ENCODE assay signal across 3 fruit fly cellular contexts in the genomic region with DNA sequence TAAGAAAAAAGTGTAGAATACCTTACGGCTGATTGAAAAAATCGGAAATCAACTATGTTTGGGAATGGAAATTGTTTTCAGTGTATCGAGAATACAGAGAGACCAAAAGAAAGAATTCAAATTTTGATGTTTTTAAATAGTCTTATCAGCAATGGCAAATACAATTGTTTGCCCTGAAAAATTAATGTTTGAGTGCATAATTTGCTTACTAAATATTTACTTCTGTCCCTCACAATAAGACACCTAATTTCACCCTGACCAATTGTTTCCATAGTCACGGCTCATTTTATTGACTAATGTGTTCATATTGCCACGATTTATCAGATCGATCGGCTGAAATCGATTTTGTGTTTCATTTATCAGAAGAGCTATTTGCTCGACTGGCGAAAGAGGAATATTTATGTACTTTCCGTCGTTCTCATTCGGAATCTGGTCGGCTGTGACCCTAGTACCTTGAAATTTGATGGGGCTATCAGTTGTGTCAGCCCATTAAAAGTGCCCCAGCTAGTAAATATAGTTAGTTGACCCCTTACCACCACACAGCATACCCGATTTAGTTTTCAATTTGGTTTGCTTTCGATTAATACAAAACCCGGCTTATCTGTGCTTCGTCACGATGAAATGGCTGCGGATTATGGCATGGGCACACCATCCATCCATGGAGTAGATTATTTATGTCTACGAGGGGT.
TF ChIP-seq lines count a peak whose summit lies in the region.

No protein-coding gene starts in this region.

- TF ChIP-seq CTCF in whole organism, embryonic (GFP tag; optimal IDR thresholded peaks at IDR 0.05; lab: Kevin White, UChicago): no peak

TF ChIP-seq in whole organism, embryonic, 481 proteins besides CTCF, POLR2A, EP300 and RAD21 (continues in another document):
- TF ChIP-seq H15 (GFP tag; IDR thresholded peaks at IDR 0.05; lab: Robert Waterston, UW) (no peak), MBD-R2 (GFP tag; IDR thresholded peaks at IDR 0.05; lab: Robert Waterston, UW) (no peak), CG11247 (GFP tag; IDR thresholded peaks at IDR 0.05; lab: Robert Waterston, UW) (no peak), Doc3 (GFP tag; IDR thresholded peaks at IDR 0.05; lab: Robert Waterston, UW; ENCODE audit: partially characterized antibody) (no peak), psq (GFP tag; optimal IDR thresholded peaks at IDR 0.05; lab: Kevin White, UChicago) (no peak), HLH4C (GFP tag; IDR thresholded peaks at IDR 0.05; lab: Robert Waterston, UW; ENCODE audit: partially characterized antibody) (no peak), Scr (GFP tag; IDR thresholded peaks at IDR 0.05; lab: Robert Waterston, UW; ENCODE audit: partially characterized antibody) (no peak), peb (GFP tag; IDR thresholded peaks at IDR 0.05; lab: Robert Waterston, UW) (no peak), Aef1 (GFP tag; IDR thresholded peaks at IDR 0.05; lab: Robert Waterston, UW) (no peak), chm (GFP tag; IDR thresholded peaks at IDR 0.05; lab: Robert Waterston, UW) (no peak), knrl (GFP tag; IDR thresholded peaks at IDR 0.05; lab: Robert Waterston, UW; ENCODE audit: partially characterized antibody) (no peak), salm (tag; optimal IDR thresholded peaks at IDR 0.05; lab: Kevin White, UChicago) (peak; percentile 64), H2.0 (GFP tag; IDR thresholded peaks at IDR 0.05; lab: Robert Waterston, UW) (no peak), Drgx (GFP tag; IDR thresholded peaks at IDR 0.05; lab: Robert Waterston, UW) (no peak), CG7963 (GFP tag; IDR thresholded peaks at IDR 0.05; lab: Robert Waterston, UW; ENCODE audit: partially characterized antibody) (no peak), CG12942 (GFP tag; optimal IDR thresholded peaks at IDR 0.05; lab: Kevin White, UChicago) (no peak), sug (tag; optimal IDR thresholded peaks at IDR 0.05; lab: Kevin White, UChicago) (peak; percentile 45), Atf6 (GFP tag; IDR thresholded peaks at IDR 0.05; lab: Robert Waterston, UW) (no peak), CG2199 (GFP tag; IDR thresholded peaks at IDR 0.05; lab: Robert Waterston, UW) (no peak), zf30C (GFP tag; optimal IDR thresholded peaks at IDR 0.05; lab: Kevin White, UChicago) (peak; percentile 82), CG4854 (GFP tag; optimal IDR thresholded peaks at IDR 0.05; lab: Kevin White, UChicago) (no peak), Ptx1 (GFP tag; IDR thresholded peaks at IDR 0.05; lab: Robert Waterston, UW) (no peak), stc (GFP tag; IDR thresholded peaks at IDR 0.05; lab: Robert Waterston, UW) (no peak; the same call in 1 of the 2 replicates), cas (GFP tag; IDR thresholded peaks at IDR 0.05; lab: Robert Waterston, UW) (no peak), sc (optimal IDR thresholded peaks at IDR 0.05; lab: Kevin White, UChicago) (no peak), sc (GFP tag; optimal IDR thresholded peaks at IDR 0.05; lab: Kevin White, UChicago) (peak; percentile 16), Hr3 (GFP tag; optimal IDR thresholded peaks at IDR 0.05; lab: Kevin White, UChicago) (no peak), Sry-β (GFP tag; optimal IDR thresholded peaks at IDR 0.05; lab: Kevin White, UChicago) (peak; percentile 4)

TF ChIP-seq in whole organism, prepupa, 60 proteins besides CTCF, POLR2A, EP300 and RAD21:
- TF ChIP-seq svp (GFP tag; lab: Kevin White, UChicago) (peak; percentile 57), Eip78C (GFP tag; lab: Kevin White, UChicago) (no peak), acj6 (GFP tag; optimal IDR thresholded peaks at IDR 0.05; lab: Kevin White, UChicago) (no peak), fkh (GFP tag; optimal IDR thresholded peaks at IDR 0.05; lab: Kevin White, UChicago) (peak; percentile 69), CG10669 (GFP tag; optimal IDR thresholded peaks at IDR 0.05; lab: Kevin White, UChicago) (no peak), CG10631 (GFP tag; optimal IDR thresholded peaks at IDR 0.05; lab: Kevin White, UChicago) (no peak)
TF ChIP-seq in whole organism, prepupa: peak in this region for 2.

TF ChIP-seq in whole organism, wandering third instar larva, 38 proteins besides CTCF, POLR2A, EP300 and RAD21:
- TF ChIP-seq woc (GFP tag; optimal IDR thresholded peaks at IDR 0.05; lab: Kevin White, UChicago) (no peak), Myc (optimal IDR thresholded peaks at IDR 0.05; lab: Kevin White, UChicago) (peak; percentile 46)

Comparison
In these comparisons a context has a peak if more than half of its experiments do, and no peak if none do; other contexts are left out.
1. Of the 7 proteins assayed by ChIP-seq in both whole organism, embryonic and whole organism, prepupa: peak only in whole organism, embryonic: Blimp-1 and Sox102F; only in whole organism, prepupa: none; in both: none; in neither: 5.